Fruit fly (Drosophila melanogaster): ENCODE data around the gene CG33641.

Gene CG33641

DNA sequence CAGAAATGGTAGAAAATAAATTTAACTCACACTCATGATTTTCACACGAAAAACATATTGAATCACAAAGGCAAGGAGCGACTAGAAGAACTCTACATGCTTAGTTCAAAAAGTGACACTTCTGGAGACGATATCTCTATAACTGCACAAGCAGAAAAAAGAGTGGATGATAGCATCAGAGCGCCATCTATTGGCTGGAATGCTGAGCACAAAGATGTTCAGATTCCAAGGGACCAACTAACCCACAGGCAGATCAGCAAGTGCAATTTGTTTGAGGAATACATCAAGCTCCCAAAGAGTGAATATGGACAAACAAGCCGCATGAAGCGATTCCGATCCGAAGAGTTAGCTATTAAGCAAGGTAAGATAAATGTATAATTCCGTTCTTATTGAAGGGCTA is 11.9 kb downstream of the CG33641 start, which contains the start of gene CG16852:
TSS of gene CG16852 (plus strand) at position 48 of the 400 bp plus-strand sequence.
- no peak for TF ChIP-seq CG6808 (GFP tag; optimal IDR thresholded peaks at IDR 0.05)

DNA sequence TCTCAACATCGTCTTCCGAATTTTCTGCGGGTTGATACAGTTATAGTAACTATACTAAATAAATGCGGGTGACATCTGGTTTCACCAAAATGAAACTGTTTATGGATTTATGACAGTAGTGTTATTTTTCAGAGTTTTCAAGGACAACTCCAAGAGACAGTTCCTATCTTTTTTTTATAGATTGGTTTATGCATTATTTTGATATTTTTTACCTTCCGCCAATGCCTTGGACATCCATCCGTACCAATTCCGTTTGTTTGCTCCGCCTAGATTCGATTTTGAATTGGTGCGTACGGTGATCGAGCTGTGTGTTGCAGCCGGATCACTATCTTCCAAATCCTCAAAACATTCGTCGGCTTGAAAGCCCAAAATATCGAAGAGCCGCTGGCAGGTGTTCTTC is 13.1 kb downstream of the CG33641 start, which contains the start of gene CG16853:
TSS of gene CG16853 (plus strand) at position 301 of the 400 bp plus-strand sequence.
- TF ChIP-seq CG6792 (GFP tag; optimal IDR thresholded peaks at IDR 0.05) (no peak), spab (GFP tag; optimal IDR thresholded peaks at IDR 0.05) (no peak), CG6276 (GFP tag; optimal IDR thresholded peaks at IDR 0.05) (no peak), fd85E (GFP tag; optimal IDR thresholded peaks at IDR 0.05) (no peak), pdm3 (GFP tag; optimal IDR thresholded peaks at IDR 0.05) (no peak), CG11902 (GFP tag; optimal IDR thresholded peaks at IDR 0.05) (no peak), Lpt (GFP tag; optimal IDR thresholded peaks at IDR 0.05) (no peak), fd59A (GFP tag; optimal IDR thresholded peaks at IDR 0.05) (no peak), CG34406 (GFP tag; optimal IDR thresholded peaks at IDR 0.05) (no peak), Hr39 (GFP tag; optimal IDR thresholded peaks at IDR 0.05) (no peak), vri (GFP tag; optimal IDR thresholded peaks at IDR 0.05) (no peak), ss (GFP tag; optimal IDR thresholded peaks at IDR 0.05) (no peak), CG10669 (GFP tag; optimal IDR thresholded peaks at IDR 0.05) (no peak), CG3032 (tag; optimal IDR thresholded peaks at IDR 0.05) (no peak), CG10631 (GFP tag; optimal IDR thresholded peaks at IDR 0.05) (no peak), Ets96B (tag; optimal IDR thresholded peaks at IDR 0.05) (no peak), CG1621 (tag; optimal IDR thresholded peaks at IDR 0.05) (no peak), CG31627 (GFP tag; optimal IDR thresholded peaks at IDR 0.05) (no peak), dac (GFP tag; optimal IDR thresholded peaks at IDR 0.05) (no peak)

DNA sequence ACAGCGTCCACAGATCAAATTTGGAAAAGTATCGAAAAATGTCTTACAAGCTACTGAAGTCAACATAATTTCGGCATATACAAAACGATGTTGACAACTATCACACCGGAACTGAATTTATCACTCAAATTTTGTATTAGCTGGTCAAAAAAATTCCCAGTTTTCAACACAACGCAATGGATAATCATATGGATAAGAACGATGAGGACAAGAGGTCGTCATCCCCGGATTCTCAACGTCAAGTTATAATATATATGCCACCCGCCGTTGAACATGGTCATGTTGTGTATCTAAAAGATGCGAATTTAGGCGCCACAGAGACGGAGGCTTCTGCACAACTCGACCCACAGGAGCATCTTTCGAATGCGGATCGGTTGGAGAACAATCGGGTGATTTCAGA is 13.6 kb downstream of the CG33641 start, which contains the start of gene CG9263:
TSS of gene CG9263 (minus strand) at position 101 of the 400 bp plus-strand sequence.
- TF ChIP-seq CG6276 (GFP tag; optimal IDR thresholded peaks at IDR 0.05) (no peak), Ets96B (tag; optimal IDR thresholded peaks at IDR 0.05) (no peak), CG8119 (GFP tag; IDR thresholded peaks at IDR 0.05) (no peak)

DNA sequence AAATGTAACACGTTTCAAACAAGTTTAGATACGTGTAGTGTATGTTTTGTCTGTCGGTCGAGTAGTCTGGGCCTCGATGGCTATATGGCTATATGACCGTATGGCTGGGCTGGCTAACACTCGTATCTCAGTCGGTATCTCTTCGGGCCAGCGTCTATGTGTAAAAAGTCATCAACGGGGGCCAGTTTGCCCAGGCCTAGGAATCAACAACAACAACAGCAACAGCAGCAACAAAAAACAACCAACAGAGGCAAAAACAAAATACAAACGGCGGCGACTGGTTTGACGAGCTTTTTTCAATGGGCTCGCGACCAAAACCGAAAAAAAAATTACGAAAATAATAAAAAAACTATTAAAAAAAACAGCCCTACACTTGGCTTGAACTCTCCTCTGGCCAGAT is 16.8 kb downstream of the CG33641 start:
- peak; percentile 85 for TF ChIP-seq dsx (GFP tag; optimal IDR thresholded peaks at IDR 0.05; ENCODE audit: poor library complexity, severe bottlenecking)
- TF ChIP-seq cyc (GFP tag; optimal IDR thresholded peaks at IDR 0.05): no peak
- peak; percentile 13 for TF ChIP-seq CG10631 (GFP tag; optimal IDR thresholded peaks at IDR 0.05)
- TF ChIP-seq CG10669 (GFP tag; optimal IDR thresholded peaks at IDR 0.05): peak; percentile 65
- no peak for TF ChIP-seq Ets21C (GFP tag; optimal IDR thresholded peaks at IDR 0.05)
- peak; percentile 14 for TF ChIP-seq CG3919 (GFP tag; optimal IDR thresholded peaks at IDR 0.05)
- TF ChIP-seq CG1621 (tag; optimal IDR thresholded peaks at IDR 0.05): peak; percentile 85
- no peak for TF ChIP-seq fkh (GFP tag; optimal IDR thresholded peaks at IDR 0.05)
- TF ChIP-seq Eip75B (GFP tag; optimal IDR thresholded peaks at IDR 0.05): peak; percentile 7
- no peak for TF ChIP-seq svp (GFP tag)
- peak; percentile 1 for TF ChIP-seq Hr4 (GFP tag; optimal IDR thresholded peaks at IDR 0.05)
- peak; percentile 88 for TF ChIP-seq CG6276 (GFP tag; optimal IDR thresholded peaks at IDR 0.05)
- TF ChIP-seq spab (GFP tag; optimal IDR thresholded peaks at IDR 0.05): peak; percentile 89
- no peak for TF ChIP-seq Sox15 (GFP tag; optimal IDR thresholded peaks at IDR 0.05)
- TF ChIP-seq CG3032 (tag; optimal IDR thresholded peaks at IDR 0.05): peak; percentile 68
- peak; percentile 83 for TF ChIP-seq CG6163 (GFP tag; IDR thresholded peaks at IDR 0.05)
- TF ChIP-seq fd59A (GFP tag; optimal IDR thresholded peaks at IDR 0.05): peak; percentile 67
- TF ChIP-seq CG16779 (tag; optimal IDR thresholded peaks at IDR 0.05): peak; percentile 86
- peak; percentile 42 to 59 for TF ChIP-seq salr (GFP tag; optimal IDR thresholded peaks at IDR 0.05)
- peak; percentile 26 for TF ChIP-seq CG8632 (GFP tag; optimal IDR thresholded peaks at IDR 0.05)
- TF ChIP-seq CG32006 (GFP tag; optimal IDR thresholded peaks at IDR 0.05): peak; percentile 30
- no peak for TF ChIP-seq Gug (GFP tag; IDR thresholded peaks at IDR 0.05)
- peak; percentile 69 for TF ChIP-seq CG15336 (GFP tag; IDR thresholded peaks at IDR 0.05)
- TF ChIP-seq net (GFP tag; optimal IDR thresholded peaks at IDR 0.05): peak; percentile 58
- TF ChIP-seq Lpt (GFP tag; optimal IDR thresholded peaks at IDR 0.05): peak; percentile 81
- peak; percentile 1 for TF ChIP-seq achi (GFP tag; optimal IDR thresholded peaks at IDR 0.05)
- peak; percentile 95 for TF ChIP-seq CG6808 (GFP tag; optimal IDR thresholded peaks at IDR 0.05)
- peak; percentile 85 for TF ChIP-seq CG8119 (GFP tag; IDR thresholded peaks at IDR 0.05)
- TF ChIP-seq CG9139 (GFP tag; optimal IDR thresholded peaks at IDR 0.05): peak; percentile 96
- TF ChIP-seq eg (GFP tag; IDR thresholded peaks at IDR 0.05): peak; percentile 72
- TF ChIP-seq Eip78C (GFP tag): peak; percentile 57
- TF ChIP-seq CG6854 (GFP tag; optimal IDR thresholded peaks at IDR 0.05): no peak
- peak; percentile 96 to 99 for TF ChIP-seq ss (GFP tag; optimal IDR thresholded peaks at IDR 0.05)
- TF ChIP-seq Ets96B (tag; optimal IDR thresholded peaks at IDR 0.05): peak; percentile 81
- no peak for TF ChIP-seq pdm3 (GFP tag; optimal IDR thresholded peaks at IDR 0.05)
